Worm (Caenorhabditis elegans) whole organism, L1 larva: Measurements from ENCODE around the gene sre-15.

Experiments used
- C04F5.9 ChIP-seq: sonication (generic microtip); optimal IDR thresholded peaks from 2 replicates; lab custom pipeline; 2016; ENCODE audit warnings: missing genetic modification characterization, missing compliant biosample characterization
- Y116A8C.19 ChIP-seq: sonication (generic microtip); optimal IDR thresholded peaks from 2 replicates; lab custom pipeline; 2016; ENCODE audit warnings: missing compliant biosample characterization, missing genetic modification characterization, borderline replicate concordance
- aha-1 ChIP-seq: fragments of 150-350 bp; optimal IDR thresholded peaks from 2 replicates; lab custom pipeline; 2014; ENCODE audit warnings: missing biosample characterization, missing genetic modification characterization
- blmp-1 ChIP-seq: fragments of 150-350 bp; optimal IDR thresholded peaks from 2 replicates; lab custom pipeline; 2014; ENCODE audit warnings: missing biosample characterization, missing genetic modification characterization
- ceh-8 ChIP-seq: fragments of 200-800 bp; sonication (Bioruptor generic); optimal IDR thresholded peaks from 2 replicates; lab custom pipeline; 2018; ENCODE audit warnings: mild to moderate bottlenecking, missing genetic modification characterization, moderate library complexity, missing compliant biosample characterization
- ceh-82 ChIP-seq, 3 experiments: fragments of 150-350 bp in 1 of 3; sonication (generic microtip) in 2 of 3; optimal IDR thresholded peaks; 2 replicates each; lab custom pipeline; 2014 to 2017; ENCODE audit warnings: missing biosample characterization in 3 of 3, missing genetic modification characterization in 3 of 3
- ceh-88 ChIP-seq: fragments of 200-800 bp; sonication (Bioruptor generic); IDR thresholded peaks from 2 replicates; pipeline ENCODE4 v1.3.6; 2022; ENCODE audit warnings: missing genetic modification characterization, missing compliant biosample characterization
- ces-1 ChIP-seq: fragments of 150-350 bp; optimal IDR thresholded peaks from 2 replicates; lab custom pipeline; 2014; ENCODE audit warnings: missing biosample characterization, missing genetic modification reagents, missing genetic modification characterization
- dpl-1 ChIP-seq, 3 experiments: fragments of 150-350 bp in 2 of 3; sonication (generic microtip) in 1 of 3; optimal IDR thresholded peaks; 2 replicates each; lab custom pipeline; 2014 to 2017; ENCODE audit warnings: missing biosample characterization in 3 of 3, missing genetic modification characterization in 3 of 3, missing genetic modification reagents in 3 of 3
- dsc-1 ChIP-seq: sonication (generic microtip); optimal IDR thresholded peaks from 2 replicates; lab custom pipeline; 2016; ENCODE audit warnings: mild to moderate bottlenecking, missing genetic modification characterization, missing compliant biosample characterization
- efl-1 ChIP-seq, 4 experiments: fragments of 150-350 bp; optimal IDR thresholded peaks in 3 of 4; peaks in 1 of 4; 1 replicate in 1 of 4; 2 replicates in 3 of 4; lab custom pipeline; 2014; ENCODE audit warnings: missing biosample characterization in 2 of 4, missing genetic modification characterization in 2 of 4, missing genetic modification reagents in 2 of 4
- ets-5 ChIP-seq: fragments of 200-800 bp; sonication (Bioruptor generic); IDR thresholded peaks from 2 replicates; pipeline ENCODE4 v1.3.6; 2022; ENCODE audit warnings: missing genetic modification characterization, missing compliant biosample characterization
- fkh-10 ChIP-seq: sonication (generic microtip); optimal IDR thresholded peaks from 2 replicates; lab custom pipeline; 2017; ENCODE audit warnings: missing biosample characterization, missing genetic modification reagents, missing genetic modification characterization
- fkh-8 ChIP-seq: sonication (generic microtip); optimal IDR thresholded peaks from 2 replicates; lab custom pipeline; 2016; ENCODE audit warnings: mild to moderate bottlenecking, missing genetic modification characterization, missing compliant biosample characterization
- grh-1 ChIP-seq: fragments of 200-800 bp; sonication (Bioruptor generic); IDR thresholded peaks from 2 replicates; pipeline ENCODE4 v1.3.6; 2022; ENCODE audit warnings: missing genetic modification reagents, missing genetic modification characterization, missing compliant biosample characterization
- hlh-4 ChIP-seq: sonication (generic microtip); optimal IDR thresholded peaks from 2 replicates; lab custom pipeline; 2016; ENCODE audit warnings: mild to moderate bottlenecking, missing genetic modification characterization, missing compliant biosample characterization
- irx-1 ChIP-seq: sonication (generic microtip); optimal IDR thresholded peaks from 2 replicates; lab custom pipeline; 2016; ENCODE audit warnings: missing genetic modification characterization, missing compliant biosample characterization
- isw-1 ChIP-seq: fragments of 200-800 bp; sonication (Bioruptor generic); IDR thresholded peaks from 2 replicates; pipeline ENCODE4 v1.3.6; 2022; ENCODE audit warnings: missing genetic modification characterization, missing compliant biosample characterization
- lir-3 ChIP-seq: sonication (generic microtip); optimal IDR thresholded peaks from 2 replicates; lab custom pipeline; 2016; ENCODE audit warnings: mild to moderate bottlenecking, missing genetic modification characterization, moderate library complexity, missing compliant biosample characterization; ENCODE audit not compliant: poor library complexity
- lsy-2 ChIP-seq, 2 experiments: fragments of 150-350 bp; optimal IDR thresholded peaks; 2 replicates each; lab custom pipeline; 2014; ENCODE audit warnings: missing biosample characterization in 2 of 2, missing genetic modification characterization in 2 of 2
- mdl-1 ChIP-seq, 2 experiments: fragments of 150-350 bp; optimal IDR thresholded peaks; 2 replicates each; lab custom pipeline; 2014 to 2017; ENCODE audit warnings: missing biosample characterization in 2 of 2, missing genetic modification characterization in 2 of 2, inconsistent platforms in 1 of 2
- mep-1 ChIP-seq: fragments of 150-350 bp; optimal IDR thresholded peaks from 2 replicates; lab custom pipeline; 2014; ENCODE audit warnings: missing biosample characterization, missing genetic modification characterization
- nhr-20 ChIP-seq: sonication (generic microtip); optimal IDR thresholded peaks from 2 replicates; lab custom pipeline; 2016; ENCODE audit warnings: mild to moderate bottlenecking, missing genetic modification characterization, missing compliant biosample characterization
- nhr-76 ChIP-seq: sonication (generic microtip); optimal IDR thresholded peaks from 2 replicates; lab custom pipeline; 2017; ENCODE audit warnings: missing biosample characterization, missing genetic modification characterization
- nhr-85 ChIP-seq: sonication (generic microtip); peaks from one replicate; lab custom pipeline; 2016; ENCODE audit warnings: missing genetic modification characterization, inconsistent platforms, missing compliant biosample characterization
- pax-3 ChIP-seq: fragments of 200-800 bp; sonication (Bioruptor generic); optimal IDR thresholded peaks from 2 replicates; lab custom pipeline; 2018; ENCODE audit warnings: mild to moderate bottlenecking, missing genetic modification characterization, moderate library complexity, missing compliant biosample characterization
- pqm-1 ChIP-seq: sonication (generic microtip); optimal IDR thresholded peaks from 3 replicates; lab custom pipeline; 2017; ENCODE audit warnings: missing biosample characterization, missing genetic modification characterization
- rnt-1 ChIP-seq: sonication (generic microtip); optimal IDR thresholded peaks from 2 replicates; lab custom pipeline; 2016; ENCODE audit warnings: mild to moderate bottlenecking, missing genetic modification characterization, moderate library complexity, missing compliant biosample characterization
- sox-4 ChIP-seq: sonication (generic microtip); optimal IDR thresholded peaks from 2 replicates; lab custom pipeline; 2016; ENCODE audit warnings: missing genetic modification characterization, missing compliant biosample characterization
- tlp-1 ChIP-seq: fragments of 150-350 bp; optimal IDR thresholded peaks from 2 replicates; lab custom pipeline; 2014; ENCODE audit warnings: missing biosample characterization, missing genetic modification characterization
- zag-1 ChIP-seq: fragments of 150-350 bp; optimal IDR thresholded peaks from 2 replicates; lab custom pipeline; 2014; ENCODE audit warnings: missing biosample characterization, missing genetic modification characterization
- ztf-11 ChIP-seq, 2 experiments: sonication (generic microtip); optimal IDR thresholded peaks; 2 replicates each; lab custom pipeline; 2016 to 2017; ENCODE audit warnings: missing genetic modification characterization in 2 of 2, missing biosample characterization in 1 of 2, missing compliant biosample characterization in 1 of 2

sre-15 gene

DNA sequence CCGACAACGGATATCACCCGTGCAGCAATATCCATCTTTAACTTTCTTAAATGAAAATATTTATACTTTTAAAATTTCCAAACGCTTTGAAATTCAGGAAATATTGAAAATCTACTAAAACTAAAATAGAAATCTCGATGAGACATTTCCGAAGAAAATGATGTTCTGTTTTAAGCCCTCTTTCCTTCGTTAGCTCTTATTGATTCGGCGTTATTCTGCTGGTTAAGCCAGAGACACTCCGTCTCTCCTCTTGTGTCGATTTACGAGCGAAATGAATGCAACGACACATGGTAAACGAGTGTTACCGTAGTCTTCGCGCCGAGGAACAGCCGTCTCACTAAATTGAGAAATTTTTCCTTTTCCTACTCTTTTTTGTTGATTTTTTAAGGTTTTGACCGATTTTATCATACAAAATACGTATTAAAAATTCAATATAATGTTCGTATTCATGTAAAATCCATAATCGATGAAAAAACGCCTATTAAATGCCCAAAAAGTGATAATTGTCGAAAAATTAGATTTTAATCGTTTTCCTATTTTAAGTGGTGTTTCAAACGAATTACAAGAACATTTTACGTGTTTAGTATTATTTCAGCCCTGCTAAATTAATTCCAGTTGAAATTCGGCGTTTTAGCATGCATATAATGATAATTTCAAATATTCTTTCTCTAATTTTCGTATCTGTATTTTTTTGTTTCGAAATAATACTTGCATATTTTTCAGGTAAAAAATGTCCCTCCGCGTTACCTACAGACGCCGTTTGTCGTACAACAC lies 23.9 kb upstream of the sre-15 start, which contains the start of the genes ppm-1.H and rpl-34 (continued):
- TF ChIP-seq efl-1 (optimal IDR thresholded peaks at IDR 0.05; lab: Kevin White, UChicago), result peak; percentile 73 to 86
- TF ChIP-seq efl-1 (GFP tag; optimal IDR thresholded peaks at IDR 0.05 in 1 of 2; lab: Kevin White, UChicago), result peak; percentile 69 to 87
- TF ChIP-seq ztf-11 (tag; optimal IDR thresholded peaks at IDR 0.05; lab: Kevin White, UChicago), result no peak
- TF ChIP-seq fkh-10 (GFP tag; lab: Kevin White, UChicago), result no peak
- peak; percentile 70 for TF ChIP-seq blmp-1 (tag; lab: Kevin White, UChicago)
- no peak for TF ChIP-seq aha-1 (tag; lab: Kevin White, UChicago)
- TF ChIP-seq irx-1 (tag; lab: Kevin White, UChicago), result no peak
- no peak for TF ChIP-seq pqm-1 (tag; lab: Kevin White, UChicago)
- TF ChIP-seq ceh-88 (GFP tag; lab: Robert Waterston, UW), result no peak
- no peak for TF ChIP-seq C04F5.9 (tag; lab: Kevin White, UChicago)
- TF ChIP-seq isw-1 (GFP tag; lab: Robert Waterston, UW), result peak; percentile 38
- TF ChIP-seq mdl-1 (tag; optimal IDR thresholded peaks at IDR 0.05; lab: Kevin White, UChicago), result peak in 1 of 2 experiments; percentile 59
- TF ChIP-seq ceh-8 (GFP tag; lab: Kevin White, UChicago), result no peak
- TF ChIP-seq, all 84 proteins: peak for 29

DNA sequence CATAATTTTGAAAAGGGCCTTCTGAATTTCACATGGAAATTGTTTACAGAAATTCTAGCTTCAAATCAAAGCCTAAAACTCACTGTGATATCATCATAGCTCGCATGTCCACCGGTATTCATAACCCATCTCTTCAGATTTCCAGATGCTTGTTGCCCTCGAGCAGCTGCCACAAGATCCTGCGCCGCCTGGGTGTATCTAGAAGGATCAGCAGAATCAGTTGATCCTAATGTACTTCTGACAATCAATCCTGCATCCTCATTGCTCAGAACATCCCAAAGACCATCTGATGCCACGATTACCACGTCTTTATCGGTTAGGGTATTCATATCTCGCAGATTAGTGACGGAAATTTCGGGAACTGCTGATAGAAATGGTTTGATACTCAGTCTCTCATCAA lies 21.3 kb upstream of the sre-15 start:
- TF ChIP-seq rnt-1 (tag; lab: Kevin White, UChicago), result no peak
- no peak for TF ChIP-seq zag-1
- no peak for TF ChIP-seq C04F5.9 (tag; lab: Kevin White, UChicago)
- TF ChIP-seq lir-3 (tag; lab: Kevin White, UChicago), result no peak
- no peak for TF ChIP-seq isw-1 (GFP tag; lab: Robert Waterston, UW)
- no peak for TF ChIP-seq blmp-1 (tag; lab: Kevin White, UChicago)
- TF ChIP-seq ces-1, result no peak
- no peak for TF ChIP-seq nhr-20 (tag; lab: Kevin White, UChicago)
- no peak for TF ChIP-seq efl-1 (optimal IDR thresholded peaks at IDR 0.05; lab: Kevin White, UChicago)
- no peak for TF ChIP-seq efl-1 (GFP tag; optimal IDR thresholded peaks at IDR 0.05 in 1 of 2; lab: Kevin White, UChicago)
- no peak for TF ChIP-seq fkh-8

- no peak for TF ChIP-seq nhr-85
- TF ChIP-seq aha-1 (tag; lab: Kevin White, UChicago), result no peak
- TF ChIP-seq hlh-4, result no peak
- TF ChIP-seq nhr-20 (tag; lab: Kevin White, UChicago), result no peak
- peak; percentile 22 for TF ChIP-seq dsc-1
Measured at ce11 chrIV:12261353-12261752, 16.7 kb upstream of the sre-15 start, which contains the start of gene sre-14. Gene sre-14 (minus strand): TSS chrIV:12261453.

- TF ChIP-seq ets-5 (GFP tag; lab: Robert Waterston, UW) (no peak), dsc-1 (no peak), rnt-1 (tag; lab: Kevin White, UChicago) (peak; percentile 53), mep-1 (tag; lab: Kevin White, UChicago) (no peak), blmp-1 (tag; lab: Kevin White, UChicago) (no peak), dpl-1 (GFP tag; optimal IDR thresholded peaks at IDR 0.05; lab: Kevin White, UChicago) (peak in 1 of 3 experiments; percentile 20), grh-1 (GFP tag; lab: Robert Waterston, UW) (no peak), efl-1 (optimal IDR thresholded peaks at IDR 0.05; lab: Kevin White, UChicago) (peak in 1 of 2 experiments; percentile 44), efl-1 (GFP tag; optimal IDR thresholded peaks at IDR 0.05 in 1 of 2; lab: Kevin White, UChicago) (no peak), fkh-8 (no peak), lsy-2 (tag; optimal IDR thresholded peaks at IDR 0.05; lab: Kevin White, UChicago) (peak in 1 of 2 experiments; percentile 49), ceh-8 (GFP tag; lab: Kevin White, UChicago) (no peak), ceh-82 (tag; optimal IDR thresholded peaks at IDR 0.05; lab: Kevin White, UChicago) (peak in 1 of 3 experiments; percentile 4)
Measured at ce11 chrIV:12259161-12259870, 14.7 kb upstream of the sre-15 start, which contains the start of gene Y39C12A.9. Gene Y39C12A.9 (minus strand): TSS chrIV:12259211.

- TF ChIP-seq nhr-76 (tag; lab: Kevin White, UChicago) (no peak), pax-3 (tag; lab: Kevin White, UChicago) (no peak), sox-4 (tag; lab: Kevin White, UChicago) (no peak), efl-1 (optimal IDR thresholded peaks at IDR 0.05; lab: Kevin White, UChicago) (no peak), efl-1 (GFP tag; optimal IDR thresholded peaks at IDR 0.05 in 1 of 2; lab: Kevin White, UChicago) (peak in 1 of 2 experiments; percentile 59), pqm-1 (tag; lab: Kevin White, UChicago) (no peak), tlp-1 (tag; lab: Kevin White, UChicago) (no peak), Y116A8C.19 (no peak), fkh-8 (no peak)
Measured at ce11 chrIV:12252579-12252978, 8.0 kb upstream of the sre-15 start, which contains the start of gene dnj-26. Gene dnj-26 (minus strand): TSS chrIV:12252679.
